Worm (Caenorhabditis elegans) whole organism, young adult: Measurements from ENCODE around the gene cyp-34A10.

Experiments
- B0019.2 ChIP-seq: fragments of 200-800 bp; sonication (Bioruptor generic); conservative IDR thresholded peaks from 2 replicates; pipeline ENCODE4 v1.3.6; 2022; ENCODE audit warnings: missing genetic modification reagents, missing genetic modification characterization, missing compliant biosample characterization
- C17E4.6 ChIP-seq: fragments of 200-800 bp; sonication (Bioruptor generic); IDR thresholded peaks from 2 replicates; pipeline ENCODE4 v1.3.6; 2022; ENCODE audit warnings: missing genetic modification reagents, missing genetic modification characterization, missing compliant biosample characterization
- F22D6.2 ChIP-seq: sonication (generic microtip); optimal IDR thresholded peaks from 2 replicates; lab custom pipeline; 2016; ENCODE audit warnings: mild to moderate bottlenecking, missing genetic modification characterization, missing compliant biosample characterization
- F23B12.7 ChIP-seq: sonication (generic microtip); optimal IDR thresholded peaks from 2 replicates; lab custom pipeline; 2017; ENCODE audit warnings: missing genetic modification characterization, mild to moderate bottlenecking, missing compliant biosample characterization, antibody characterized with exemption, moderate library complexity; ENCODE audit not compliant: insufficient read depth
- F49E8.2 ChIP-seq: sonication (generic microtip); optimal IDR thresholded peaks from 3 replicates; lab custom pipeline; 2017; ENCODE audit warnings: missing genetic modification characterization, mild to moderate bottlenecking, missing compliant biosample characterization, antibody characterized with exemption, moderate library complexity; ENCODE audit not compliant: insufficient read depth
- F57A8.1 ChIP-seq: fragments of 200-800 bp; sonication (Bioruptor generic); optimal IDR thresholded peaks from 2 replicates; lab custom pipeline; 2018; ENCODE audit warnings: mild to moderate bottlenecking, missing genetic modification characterization, moderate library complexity, missing compliant biosample characterization
- F57C9.4 ChIP-seq: sonication (generic microtip); optimal IDR thresholded peaks from 2 replicates; lab custom pipeline; 2017; ENCODE audit warnings: mild to moderate bottlenecking, missing genetic modification characterization, missing compliant biosample characterization
- Y79H2A.3 ChIP-seq: fragments of 200-800 bp; sonication (Bioruptor generic); conservative IDR thresholded peaks from 2 replicates; pipeline ENCODE4 v1.3.6; 2022; ENCODE audit warnings: missing genetic modification reagents, missing genetic modification characterization, missing compliant biosample characterization
- atf-7 ChIP-seq: sonication (generic microtip); optimal IDR thresholded peaks from 2 replicates; lab custom pipeline; 2017; ENCODE audit warnings: mild to moderate bottlenecking, missing genetic modification characterization, missing compliant biosample characterization
- attf-3 ChIP-seq: fragments of 200-800 bp; sonication (Bioruptor generic); conservative IDR thresholded peaks from 2 replicates; pipeline ENCODE4 v1.3.6; 2022; ENCODE audit warnings: missing genetic modification reagents, missing genetic modification characterization, missing compliant biosample characterization
- dox-1 ChIP-seq: fragments of 200-800 bp; sonication (Bioruptor generic); IDR thresholded peaks from 2 replicates; pipeline ENCODE4 v1.3.6; 2022; ENCODE audit warnings: missing genetic modification reagents, missing genetic modification characterization, missing compliant biosample characterization
- dpff-1 ChIP-seq: sonication (generic microtip); optimal IDR thresholded peaks from 2 replicates; lab custom pipeline; 2017; ENCODE audit warnings: mild to moderate bottlenecking, missing genetic modification characterization, missing compliant biosample characterization
- efl-1 ChIP-seq: fragments of 150-350 bp; optimal IDR thresholded peaks from 2 replicates; lab custom pipeline; 2014; ENCODE audit warnings: missing biosample characterization, missing genetic modification reagents, missing genetic modification characterization
- egl-18 ChIP-seq: fragments of 200-800 bp; sonication (Bioruptor generic); IDR thresholded peaks from 2 replicates; pipeline ENCODE4 v1.3.6; 2022; ENCODE audit warnings: missing genetic modification reagents, missing genetic modification characterization, missing compliant biosample characterization
- ets-4 ChIP-seq: fragments of 200-800 bp; sonication (Bioruptor generic); optimal IDR thresholded peaks from 2 replicates; lab custom pipeline; 2018; ENCODE audit warnings: mild to moderate bottlenecking, missing genetic modification characterization, missing compliant biosample characterization
- fkh-3 ChIP-seq: sonication (generic microtip); optimal IDR thresholded peaks from 2 replicates; lab custom pipeline; 2016; ENCODE audit warnings: mild to moderate bottlenecking, missing genetic modification characterization, missing compliant biosample characterization
- gei-17 ChIP-seq: fragments of 200-800 bp; sonication (Bioruptor generic); optimal IDR thresholded peaks from 2 replicates; lab custom pipeline; 2018; ENCODE audit warnings: mild to moderate bottlenecking, missing genetic modification characterization, missing compliant biosample characterization
- him-1 ChIP-seq: sonication (generic microtip); optimal IDR thresholded peaks from 2 replicates; lab custom pipeline; 2016; ENCODE audit warnings: missing genotype, missing genetic modification reagents, missing genetic modification characterization, missing compliant biosample characterization
- hlh-12 ChIP-seq: sonication (generic microtip); optimal IDR thresholded peaks from 2 replicates; lab custom pipeline; 2016; ENCODE audit warnings: missing genetic modification characterization, missing compliant biosample characterization
- hlh-26 ChIP-seq: fragments of 200-800 bp; sonication (Bioruptor generic); conservative IDR thresholded peaks from 2 replicates; pipeline ENCODE4 v1.3.6; 2022; ENCODE audit warnings: missing genetic modification reagents, missing genetic modification characterization, missing compliant biosample characterization
- hmg-1.2 ChIP-seq: fragments of 200-800 bp; sonication (Bioruptor generic); IDR thresholded peaks from 2 replicates; pipeline ENCODE4 v1.3.6; 2022; ENCODE audit warnings: missing genetic modification reagents, missing genetic modification characterization, missing compliant biosample characterization
- hrde-1 ChIP-seq: sonication (generic microtip); optimal IDR thresholded peaks from 2 replicates; lab custom pipeline; 2016; ENCODE audit warnings: missing genetic modification characterization, mild to moderate bottlenecking, missing compliant biosample characterization, moderate library complexity, missing genotype, missing genetic modification reagents, borderline replicate concordance
- let-526 ChIP-seq: fragments of 200-800 bp; sonication (Bioruptor generic); IDR thresholded peaks from 2 replicates; pipeline ENCODE4 v1.3.6; 2022; ENCODE audit warnings: missing genetic modification reagents, missing genetic modification characterization, missing compliant biosample characterization
- lin-26 ChIP-seq: fragments of 200-800 bp; sonication (Bioruptor generic); IDR thresholded peaks from 2 replicates; pipeline ENCODE4 v1.3.6; 2022; ENCODE audit warnings: missing genetic modification reagents, missing genetic modification characterization, missing compliant biosample characterization
- lin-54 ChIP-seq: fragments of 200-800 bp; sonication (Bioruptor generic); optimal IDR thresholded peaks from 2 replicates; lab custom pipeline; 2018; ENCODE audit warnings: mild to moderate bottlenecking, missing genetic modification characterization, missing compliant biosample characterization
- lir-1 ChIP-seq: fragments of 200-800 bp; sonication (Bioruptor generic); conservative IDR thresholded peaks from 2 replicates; pipeline ENCODE4 v1.3.6; 2022; ENCODE audit warnings: missing genetic modification reagents, missing genetic modification characterization, missing compliant biosample characterization
- lsl-1 ChIP-seq: fragments of 200-800 bp; sonication (Bioruptor generic); optimal IDR thresholded peaks from 2 replicates; lab custom pipeline; 2018; ENCODE audit warnings: mild to moderate bottlenecking, missing genetic modification characterization, moderate library complexity, missing compliant biosample characterization
- lsy-27 ChIP-seq: sonication (generic microtip); optimal IDR thresholded peaks from 2 replicates; lab custom pipeline; 2017; ENCODE audit warnings: missing genetic modification characterization, mild to moderate bottlenecking, missing compliant biosample characterization, antibody characterized with exemption, missing genotype, borderline replicate concordance; ENCODE audit not compliant: insufficient read depth
- madf-10 ChIP-seq: sonication (generic microtip); optimal IDR thresholded peaks from 2 replicates; lab custom pipeline; 2016; ENCODE audit warnings: mild to moderate bottlenecking, missing genetic modification characterization, missing compliant biosample characterization
- madf-3 ChIP-seq: fragments of 200-800 bp; sonication (Bioruptor generic); IDR thresholded peaks from 2 replicates; pipeline ENCODE4 v1.3.6; 2022; ENCODE audit warnings: missing genetic modification reagents, missing genetic modification characterization, missing compliant biosample characterization
- madf-8 ChIP-seq: fragments of 200-800 bp; sonication (Bioruptor generic); conservative IDR thresholded peaks from 2 replicates; pipeline ENCODE4 v1.3.6; 2022; ENCODE audit warnings: missing genetic modification reagents, missing genetic modification characterization, missing compliant biosample characterization
- mel-28 ChIP-seq: sonication (generic microtip); optimal IDR thresholded peaks from 2 replicates; lab custom pipeline; 2016; ENCODE audit warnings: borderline replicate concordance, mild to moderate bottlenecking, missing genetic modification characterization, missing compliant biosample characterization
- pha-4 ChIP-seq: fragments of 150-350 bp; sonication (generic microtip); optimal IDR thresholded peaks from 2 replicates; lab custom pipeline; 2014; ENCODE audit warnings: missing biosample characterization, missing genetic modification reagents, missing genetic modification characterization
- rcor-1 ChIP-seq: fragments of 200-800 bp; sonication (Bioruptor generic); IDR thresholded peaks from 2 replicates; pipeline ENCODE4 v1.3.6; 2022; ENCODE audit warnings: missing genetic modification reagents, missing genetic modification characterization, missing compliant biosample characterization
- snpc-1.1 ChIP-seq: sonication (generic microtip); optimal IDR thresholded peaks from 2 replicates; lab custom pipeline; 2017; ENCODE audit warnings: missing genetic modification characterization, mild to moderate bottlenecking, missing compliant biosample characterization, antibody characterized with exemption, moderate library complexity, missing genotype, missing genetic modification reagents; ENCODE audit not compliant: insufficient read depth
- snpc-3.4 ChIP-seq: sonication (generic microtip); optimal IDR thresholded peaks from 2 replicates; lab custom pipeline; 2017; ENCODE audit warnings: missing genetic modification characterization, mild to moderate bottlenecking, missing compliant biosample characterization, antibody characterized with exemption, moderate library complexity, missing genotype, missing genetic modification reagents
- tbx-9 ChIP-seq: sonication (generic microtip); optimal IDR thresholded peaks from 2 replicates; lab custom pipeline; 2016; ENCODE audit warnings: borderline replicate concordance, missing genetic modification characterization, inconsistent platforms, missing compliant biosample characterization
- tlf-1 ChIP-seq: fragments of 200-800 bp; sonication (Bioruptor generic); optimal IDR thresholded peaks from 2 replicates; lab custom pipeline; 2018; ENCODE audit warnings: mild to moderate bottlenecking, missing genetic modification characterization, missing compliant biosample characterization
- unc-130 ChIP-seq: sonication (generic microtip); optimal IDR thresholded peaks from 2 replicates; lab custom pipeline; 2016; ENCODE audit warnings: missing genetic modification reagents, missing genetic modification characterization, missing compliant biosample characterization
- xnd-1 ChIP-seq: sonication (generic microtip); optimal IDR thresholded peaks from 2 replicates; lab custom pipeline; 2016; ENCODE audit warnings: missing genotype, missing genetic modification reagents, missing genetic modification characterization, missing compliant biosample characterization
- ztf-25 ChIP-seq: fragments of 200-800 bp; sonication (Bioruptor generic); IDR thresholded peaks from 2 replicates; pipeline ENCODE4 v1.3.6; 2022; ENCODE audit warnings: missing genetic modification reagents, missing genetic modification characterization, missing compliant biosample characterization
- ztf-6 ChIP-seq: fragments of 200-800 bp; sonication (Bioruptor generic); IDR thresholded peaks from 2 replicates; pipeline ENCODE4 v1.3.6; 2022; ENCODE audit warnings: missing genetic modification reagents, missing genetic modification characterization, missing compliant biosample characterization

cyp-34A10 gene

DNA sequence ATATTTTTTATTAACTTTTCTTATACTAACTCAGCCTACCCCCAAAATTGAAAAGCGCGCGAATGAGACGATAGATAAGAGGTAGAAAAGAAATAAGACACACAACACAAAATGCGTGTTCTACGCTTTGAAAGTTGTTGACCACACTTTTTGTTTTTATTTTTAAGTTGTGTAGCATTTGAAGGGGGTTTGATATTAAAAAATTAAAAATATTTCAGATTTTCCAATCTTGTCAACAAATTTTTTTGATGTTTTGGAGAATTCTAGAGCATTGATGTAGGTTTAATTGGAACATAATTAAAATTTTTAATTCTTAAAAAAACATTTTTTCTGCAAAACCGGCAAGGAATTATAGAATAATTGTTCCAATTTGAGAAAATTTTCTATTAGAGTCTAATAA is 11.6 kb downstream of the cyp-34A10 start, which contains the start of gene cyp-34A6 (continued):
- TF ChIP-seq lsl-1 (GFP tag; lab: Kevin White, UChicago) (no peak), madf-3 (GFP tag; lab: Robert Waterston, UW) (no peak)

- TF ChIP-seq B0019.2 (GFP tag; lab: Robert Waterston, UW) = no peak
- no peak for TF ChIP-seq gei-17 (GFP tag; lab: Kevin White, UChicago)
- no peak for TF ChIP-seq ztf-6 (GFP tag; lab: Robert Waterston, UW)
- TF ChIP-seq egl-18 (GFP tag; lab: Robert Waterston, UW) = no peak
- no peak for TF ChIP-seq lir-1 (GFP tag; lab: Robert Waterston, UW)
- TF ChIP-seq tbx-9 (tag; lab: Kevin White, UChicago) = no peak
- no peak for TF ChIP-seq F23B12.7
- TF ChIP-seq dox-1 (GFP tag; lab: Robert Waterston, UW) = no peak
- no peak for TF ChIP-seq snpc-1.1 (tag; lab: Kevin White, UChicago)
- no peak for TF ChIP-seq fkh-3 (tag; lab: Kevin White, UChicago)
- TF ChIP-seq mel-28 = no peak
- TF ChIP-seq atf-7 = no peak
- TF ChIP-seq lsl-1 (GFP tag; lab: Kevin White, UChicago) = no peak
- TF ChIP-seq Y79H2A.3 (GFP tag; lab: Robert Waterston, UW) = no peak
- no peak for TF ChIP-seq rcor-1 (GFP tag; lab: Robert Waterston, UW)
- no peak for TF ChIP-seq hrde-1 (tag; lab: Kevin White, UChicago)
- TF ChIP-seq efl-1 = no peak
- TF ChIP-seq C17E4.6 (GFP tag; lab: Robert Waterston, UW) = no peak
- no peak for TF ChIP-seq him-1 (tag; lab: Kevin White, UChicago)
- no peak for TF ChIP-seq lsy-27 (tag; lab: Kevin White, UChicago)
These were observed 15.2 kb downstream of the cyp-34A10 start, which contains the start of gene cyp-34A5 for ce11 chrV:3957608-3958007. Gene cyp-34A5, minus strand, starts transcription at chrV:3957708.

DNA sequence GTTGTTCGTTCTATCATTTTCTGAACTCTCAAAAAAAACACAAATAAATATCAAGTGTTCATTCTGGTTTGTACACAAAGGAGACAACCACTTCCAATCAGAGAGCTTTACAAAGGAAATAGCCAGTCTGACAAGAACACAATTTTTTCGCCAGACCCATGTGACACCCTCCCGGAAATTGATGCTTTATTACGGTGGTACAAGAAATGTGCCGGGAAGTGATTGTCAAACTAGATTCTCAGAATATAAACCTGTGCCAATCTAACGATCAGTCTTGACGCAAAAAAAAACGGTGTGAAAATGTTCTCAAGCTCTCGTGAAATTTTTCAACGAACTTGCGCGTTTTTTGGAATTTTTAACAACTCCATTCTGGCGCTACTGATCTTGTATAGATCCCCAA is 19.1 kb downstream of the cyp-34A10 start, which contains the start of gene str-247:
str-247 (plus strand) TSS at position 301 of the 400 bp plus-strand sequence.
- TF ChIP-seq let-526 (GFP tag; lab: Robert Waterston, UW) (no peak), attf-3 (GFP tag; lab: Robert Waterston, UW) (no peak), lin-26 (GFP tag; lab: Robert Waterston, UW) (no peak), F57A8.1 (GFP tag; lab: Kevin White, UChicago) (no peak), madf-8 (no peak), xnd-1 (no peak), snpc-3.4 (tag; lab: Kevin White, UChicago) (no peak), ets-4 (GFP tag; lab: Kevin White, UChicago) (no peak)

DNA sequence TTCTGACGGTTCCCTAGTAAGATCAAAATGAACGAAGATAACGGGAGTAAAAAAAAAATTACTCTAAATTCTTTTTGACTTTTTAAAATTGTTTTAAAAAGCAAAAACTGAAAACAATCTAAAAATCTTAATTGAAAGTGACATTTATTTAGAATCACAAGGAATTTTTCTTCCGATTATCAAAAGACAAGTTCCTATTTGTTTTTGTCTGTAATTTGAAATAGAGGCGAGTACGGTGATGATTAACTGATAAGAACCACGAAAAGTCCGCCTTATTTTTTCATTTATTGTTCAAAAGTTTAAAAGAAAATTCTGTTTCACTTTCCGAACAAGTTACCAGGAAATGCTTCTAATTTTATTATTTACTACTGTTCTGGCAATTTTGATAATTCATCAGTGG is 23.1 kb downstream of the cyp-34A10 start, which contains the start of gene dach-1:
dach-1 (plus strand) TSS at position 301 of the 400 bp plus-strand sequence.
- TF ChIP-seq lin-54 (GFP tag; lab: Kevin White, UChicago) = no peak
- TF ChIP-seq hmg-1.2 (GFP tag; lab: Robert Waterston, UW) = no peak
- TF ChIP-seq ets-4 (GFP tag; lab: Kevin White, UChicago) = no peak
- TF ChIP-seq hlh-26 (GFP tag; lab: Robert Waterston, UW) = no peak
- TF ChIP-seq F49E8.2 (tag; lab: Kevin White, UChicago) = no peak
- TF ChIP-seq unc-130 (GFP tag; lab: Kevin White, UChicago) = no peak
- no peak for TF ChIP-seq madf-10
- TF ChIP-seq hlh-12 = no peak
- TF ChIP-seq tlf-1 (GFP tag; lab: Kevin White, UChicago) = no peak
- TF ChIP-seq F22D6.2 = no peak
- no peak for TF ChIP-seq ztf-25
- no peak for TF ChIP-seq pha-4 (tag; lab: Kevin White, UChicago)
- no peak for TF ChIP-seq F57C9.4 (tag; lab: Kevin White, UChicago)
- TF ChIP-seq dpff-1 (tag; lab: Kevin White, UChicago) = no peak
